Fruit fly (Drosophila melanogaster) whole organism, embryonic: ENCODE measurements around the gene Cyp313a1.

Experiments
- Ada2b ChIP-seq: fragments of 200-800 bp; sonication (Bioruptor generic); IDR thresholded peaks from 2 replicates; pipeline ENCODE4 v1.3.6; 2022; ENCODE audit warnings: missing biosample characterization, missing genetic modification characterization
- Aef1 ChIP-seq: fragments of 200-800 bp; sonication (Bioruptor generic); IDR thresholded peaks from 3 replicates; pipeline ENCODE4 v1.3.6; 2022; ENCODE audit warnings: missing biosample characterization, missing genetic modification characterization
- Awh ChIP-seq: fragments of 200-800 bp; sonication (Bioruptor generic); IDR thresholded peaks from 2 replicates; pipeline ENCODE4, ENCODE4 v1.3.6; 2022; ENCODE audit warnings: missing biosample characterization, missing genetic modification characterization
- B-H2 ChIP-seq: fragments of 200-800 bp; sonication (Bioruptor generic); optimal IDR thresholded peaks from 2 replicates; lab custom pipeline; 2018; ENCODE audit warnings: missing biosample characterization, mild to moderate bottlenecking, missing genetic modification characterization
- BEAF-32 ChIP-seq: fragments of 200-800 bp; sonication (Bioruptor generic); optimal IDR thresholded peaks from 3 replicates; lab custom pipeline; 2017; ENCODE audit warnings: missing biosample characterization, missing genetic modification characterization, mild to moderate bottlenecking, moderate library complexity, missing genetic modification reagents
- CG10147 ChIP-seq: fragments of 200-800 bp; sonication (Bioruptor generic); optimal IDR thresholded peaks from 2 replicates; lab custom pipeline; 2019; ENCODE audit warnings: missing biosample characterization, mild to moderate bottlenecking, missing genetic modification characterization, moderate library complexity
- CG12219 ChIP-seq: fragments of 200-800 bp; sonication (Bioruptor generic); optimal IDR thresholded peaks from 3 replicates; lab custom pipeline; 2018; ENCODE audit warnings: missing biosample characterization, mild to moderate bottlenecking, missing genetic modification characterization
- CG12744 ChIP-seq: fragments of 200-800 bp; sonication (Bioruptor generic); optimal IDR thresholded peaks from 2 replicates; lab custom pipeline; 2016; ENCODE audit warnings: missing biosample characterization, missing genetic modification characterization
- CG12769 ChIP-seq: fragments of 200-800 bp; sonication (Bioruptor generic); optimal IDR thresholded peaks from 2 replicates; lab custom pipeline; 2019; ENCODE audit warnings: missing biosample characterization, mild to moderate bottlenecking, missing genetic modification characterization, moderate library complexity
- CG13624 ChIP-seq: fragments of 200-800 bp; sonication (Bioruptor generic); optimal IDR thresholded peaks from 2 replicates; lab custom pipeline; 2016; ENCODE audit warnings: missing biosample characterization, missing genetic modification characterization
- CG13894 ChIP-seq: fragments of 200-800 bp; sonication (Bioruptor generic); optimal IDR thresholded peaks from 3 replicates; lab custom pipeline; 2018; ENCODE audit warnings: missing biosample characterization, mild to moderate bottlenecking, missing genetic modification characterization, moderate library complexity
- CG1603 ChIP-seq: fragments of 200-800 bp; sonication (Bioruptor generic); optimal IDR thresholded peaks from 2 replicates; lab custom pipeline; 2019; ENCODE audit warnings: missing biosample characterization, mild to moderate bottlenecking, missing genetic modification characterization, moderate library complexity
- CG17361 ChIP-seq: fragments of 200-800 bp; sonication (Bioruptor generic); IDR thresholded peaks from 3 replicates; pipeline ENCODE4 v1.3.6; 2022; ENCODE audit warnings: missing biosample characterization, missing genetic modification characterization
- CG17829 ChIP-seq: fragments of 200-800 bp; optimal IDR thresholded peaks from 2 replicates; lab custom pipeline; 2019; ENCODE audit warnings: missing biosample characterization, mild to moderate bottlenecking, missing genetic modification characterization, moderate library complexity
- CG2678 ChIP-seq: fragments of 200-800 bp; sonication (Bioruptor generic); optimal IDR thresholded peaks from 3 replicates; lab custom pipeline; 2019; ENCODE audit warnings: missing biosample characterization, mild to moderate bottlenecking, missing genetic modification characterization, moderate library complexity
- CG2875 ChIP-seq: fragments of 200-800 bp; sonication (Bioruptor generic); optimal IDR thresholded peaks from 2 replicates; lab custom pipeline; 2017; ENCODE audit warnings: missing biosample characterization, mild to moderate bottlenecking, missing genetic modification characterization, missing genetic modification reagents
- CG31365 ChIP-seq: fragments of 200-800 bp; sonication (Bioruptor generic); optimal IDR thresholded peaks from 2 replicates; lab custom pipeline; 2018; ENCODE audit warnings: missing biosample characterization, mild to moderate bottlenecking, missing genetic modification characterization
- CG33557 ChIP-seq: fragments of 200-800 bp; sonication (Bioruptor generic); optimal IDR thresholded peaks from 2 replicates; lab custom pipeline; 2019; ENCODE audit warnings: missing biosample characterization, mild to moderate bottlenecking, missing genetic modification characterization, moderate library complexity
- CG3407 ChIP-seq: fragments of 200-800 bp; sonication (Bioruptor generic); optimal IDR thresholded peaks from 2 replicates; lab custom pipeline; 2018; ENCODE audit warnings: missing biosample characterization, mild to moderate bottlenecking, missing genetic modification characterization
- CG4360 ChIP-seq: fragments of 200-800 bp; sonication (Bioruptor generic); IDR thresholded peaks from 2 replicates; pipeline ENCODE4 v1.3.6; 2022; ENCODE audit warnings: missing biosample characterization, missing genetic modification characterization
- CG4617 ChIP-seq: fragments of 200-800 bp; sonication (Bioruptor generic); optimal IDR thresholded peaks from 3 replicates; lab custom pipeline; 2016; ENCODE audit warnings: missing biosample characterization, missing genetic modification characterization, borderline replicate concordance
- CG7745 ChIP-seq: fragments of 200-800 bp; sonication (Bioruptor generic); optimal IDR thresholded peaks from 2 replicates; lab custom pipeline; 2018; ENCODE audit warnings: missing biosample characterization, mild to moderate bottlenecking, missing genetic modification characterization, moderate library complexity
- CG8290 ChIP-seq, 3 experiments: fragments of 200-800 bp; sonication (Bioruptor generic); optimal IDR thresholded peaks; 2 replicates each; lab custom pipeline; 2016 to 2019; ENCODE audit warnings: missing biosample characterization in 3 of 3, missing genetic modification characterization in 3 of 3, mild to moderate bottlenecking in 2 of 3, moderate library complexity in 1 of 3
- CG8388 ChIP-seq: fragments of 200-800 bp; sonication (Bioruptor generic); optimal IDR thresholded peaks from 2 replicates; lab custom pipeline; 2019; ENCODE audit warnings: missing biosample characterization, mild to moderate bottlenecking, missing genetic modification characterization, moderate library complexity
- CG9932 ChIP-seq: fragments of 200-800 bp; sonication (Bioruptor generic); IDR thresholded peaks from 2 replicates; pipeline ENCODE4 v1.3.6; 2022; ENCODE audit warnings: missing biosample characterization, missing genetic modification characterization
- Dbx ChIP-seq: fragments of 200-800 bp; sonication (Bioruptor generic); IDR thresholded peaks from 3 replicates; pipeline ENCODE4 v1.3.6; 2022; ENCODE audit warnings: missing biosample characterization, missing genetic modification characterization
- MBD-R2 ChIP-seq: fragments of 200-800 bp; sonication (Bioruptor generic); IDR thresholded peaks from 2 replicates; pipeline ENCODE4 v1.3.6; 2022; ENCODE audit warnings: missing biosample characterization, missing genetic modification characterization
- Med ChIP-seq: fragments of 200-800 bp; sonication (Bioruptor generic); peaks from one replicate; lab custom pipeline; 2016; ENCODE audit warnings: missing biosample characterization, missing genetic modification characterization, mild to moderate bottlenecking, inconsistent platforms, moderate library complexity
- Pdp1 ChIP-seq, 2 experiments: fragments of 200-800 bp; sonication (Bioruptor generic); optimal IDR thresholded peaks; 3 replicates each; lab custom pipeline; 2016; ENCODE audit warnings: missing biosample characterization in 2 of 2, missing genetic modification characterization in 2 of 2, mild to moderate bottlenecking in 1 of 2, moderate library complexity in 1 of 2
- YL-1 ChIP-seq: fragments of 200-800 bp; sonication (Bioruptor generic); optimal IDR thresholded peaks from 3 replicates; lab custom pipeline; 2017; ENCODE audit warnings: missing biosample characterization, mild to moderate bottlenecking, missing genetic modification characterization
- abd-A ChIP-seq: fragments of 200-800 bp; sonication (Bioruptor generic); optimal IDR thresholded peaks from 3 replicates; lab custom pipeline; 2019; ENCODE audit warnings: missing biosample characterization, mild to moderate bottlenecking, missing genetic modification characterization, moderate library complexity
- al ChIP-seq: fragments of 200-800 bp; sonication (Bioruptor generic); IDR thresholded peaks from 2 replicates; pipeline ENCODE4 v1.3.6; 2022; ENCODE audit warnings: missing biosample characterization, missing genetic modification characterization
- bab2 ChIP-seq: fragments of 200-800 bp; sonication (Bioruptor generic); optimal IDR thresholded peaks from 2 replicates; lab custom pipeline; 2016; ENCODE audit warnings: missing biosample characterization, missing genetic modification characterization
- bowl ChIP-seq: fragments of 200-800 bp; sonication (Bioruptor generic); IDR thresholded peaks from 2 replicates; pipeline ENCODE4 v1.3.6; 2022; ENCODE audit warnings: missing biosample characterization, missing genetic modification characterization
- chinmo ChIP-seq: fragments of 200-800 bp; sonication (Bioruptor generic); IDR thresholded peaks from 4 replicates; pipeline ENCODE4 v1.3.6; 2022; ENCODE audit warnings: missing biosample characterization, missing genetic modification characterization; ENCODE audit not compliant: partially characterized antibody
- chn ChIP-seq: fragments of 200-800 bp; sonication (Bioruptor generic); optimal IDR thresholded peaks from 2 replicates; lab custom pipeline; 2016; ENCODE audit warnings: missing biosample characterization, missing genetic modification characterization
- dimm ChIP-seq: fragments of 200-800 bp; sonication (Bioruptor generic); IDR thresholded peaks from 2 replicates; pipeline ENCODE4 v1.3.6; 2022; ENCODE audit warnings: missing biosample characterization, missing genetic modification characterization
- eve ChIP-seq, 2 experiments: fragments of >200 bp; optimal IDR thresholded peaks; 2 replicates each; lab custom pipeline; 2017; ENCODE audit warnings: missing biosample characterization in 2 of 2, missing genetic modification characterization in 2 of 2
- fru ChIP-seq: fragments of >200 bp; optimal IDR thresholded peaks from 2 replicates; lab custom pipeline; 2017
- lab ChIP-seq: fragments of 200-800 bp; sonication (Bioruptor generic); optimal IDR thresholded peaks from 3 replicates; lab custom pipeline; 2017; ENCODE audit warnings: missing biosample characterization, missing genetic modification characterization, mild to moderate bottlenecking, moderate library complexity, missing genetic modification reagents
- pfk ChIP-seq: fragments of 200-800 bp; sonication (Bioruptor generic); optimal IDR thresholded peaks from 2 replicates; lab custom pipeline; 2018; ENCODE audit warnings: missing biosample characterization, mild to moderate bottlenecking, missing genetic modification characterization, moderate library complexity
- pum ChIP-seq: fragments of 200-800 bp; sonication (Bioruptor generic); optimal IDR thresholded peaks from 2 replicates; lab custom pipeline; 2016; ENCODE audit warnings: missing biosample characterization, missing genetic modification characterization
- salm ChIP-seq: fragments of 200-800 bp; sonication (Bioruptor generic); optimal IDR thresholded peaks from 2 replicates; lab custom pipeline; 2018; ENCODE audit warnings: missing biosample characterization, mild to moderate bottlenecking, missing genetic modification characterization
- sd ChIP-seq: fragments of 200-800 bp; sonication (Bioruptor generic); optimal IDR thresholded peaks from 3 replicates; lab custom pipeline; 2018; ENCODE audit warnings: missing biosample characterization, mild to moderate bottlenecking, missing genetic modification characterization, moderate library complexity
- sens ChIP-seq: fragments of 200-800 bp; sonication (Bioruptor generic); peaks from one replicate; lab custom pipeline; 2016; ENCODE audit warnings: missing biosample characterization, missing genetic modification characterization
- sima ChIP-seq: fragments of 200-800 bp; sonication (Bioruptor generic); optimal IDR thresholded peaks from 2 replicates; lab custom pipeline; 2016; ENCODE audit warnings: missing biosample characterization, missing genetic modification characterization
- tap ChIP-seq: fragments of 200-800 bp; optimal IDR thresholded peaks from 3 replicates; lab custom pipeline; 2019; ENCODE audit warnings: missing biosample characterization, mild to moderate bottlenecking, missing genetic modification characterization, moderate library complexity
- vvl ChIP-seq: fragments of 200-800 bp; sonication (Bioruptor generic); IDR thresholded peaks from 2 replicates; pipeline ENCODE4 v1.3.6; 2022; ENCODE audit warnings: missing biosample characterization, missing genetic modification characterization
- wdn ChIP-seq: fragments of 200-800 bp; sonication (Bioruptor generic); IDR thresholded peaks from 2 replicates; pipeline ENCODE4 v1.3.6; 2022; ENCODE audit warnings: missing biosample characterization, missing genetic modification characterization
- z ChIP-seq: fragments of 200-800 bp; sonication (Bioruptor generic); IDR thresholded peaks from 3 replicates; pipeline ENCODE4 v1.3.6; 2022; ENCODE audit warnings: missing biosample characterization, missing genetic modification characterization

Gene Cyp313a1

DNA sequence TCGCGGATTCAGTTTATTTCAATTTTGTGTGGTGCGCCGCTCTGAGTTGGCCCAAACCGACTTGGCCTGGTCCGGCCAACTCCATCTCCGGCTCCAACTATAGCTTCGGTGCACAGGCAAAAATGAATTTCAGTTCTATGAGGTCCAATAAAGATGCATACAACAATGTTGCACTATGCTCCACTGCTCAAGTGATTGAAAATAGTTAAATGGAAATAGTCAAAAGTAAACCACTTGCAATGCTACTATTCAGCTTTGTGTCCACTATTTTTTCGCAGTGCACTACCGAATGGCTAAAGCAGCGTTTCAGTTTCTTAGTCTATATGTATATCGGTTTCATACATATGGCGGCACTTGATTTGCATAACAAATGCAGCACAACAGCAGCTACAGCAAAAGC is 44.6 kb upstream of the Cyp313a1 start (continued):
- TF ChIP-seq al = peak; percentile 54; the same call in 1 of the 2 replicates
- peak; percentile 68; the same call in 1 of the 2 replicates for TF ChIP-seq bowl
- no peak for TF ChIP-seq chn (GFP tag; lab: Kevin White, UChicago)
- TF ChIP-seq tap (tag; lab: Kevin White, UChicago) = peak; percentile 71
- TF ChIP-seq CG1603 (tag; lab: Kevin White, UChicago) = peak; percentile 84
- peak; percentile 77 for TF ChIP-seq CG2678 (tag; lab: Kevin White, UChicago)
- no peak for TF ChIP-seq fru (lab: Kevin White, UChicago)
- no peak for TF ChIP-seq BEAF-32
- TF ChIP-seq CG17361 (GFP tag; lab: Robert Waterston, UW) = peak; percentile 68
- TF ChIP-seq z (GFP tag; lab: Robert Waterston, UW) = no peak
- peak; percentile 61 to 71 for TF ChIP-seq Pdp1 (GFP tag; optimal IDR thresholded peaks at IDR 0.05; lab: Kevin White, UChicago)
- peak; percentile 81 for TF ChIP-seq Awh
- TF ChIP-seq CG17829 (tag; lab: Kevin White, UChicago) = peak; percentile 52
- TF ChIP-seq CG8290 (GFP tag; optimal IDR thresholded peaks at IDR 0.05; lab: Kevin White, UChicago) = no peak
- TF ChIP-seq CG8290 (tag; optimal IDR thresholded peaks at IDR 0.05; lab: Kevin White, UChicago) = peak in 1 of 2 experiments; percentile 91
- TF ChIP-seq pum (GFP tag; lab: Kevin White, UChicago) = peak; percentile 47
- no peak for TF ChIP-seq CG33557 (GFP tag; lab: Kevin White, UChicago)
- TF ChIP-seq CG10147 (GFP tag; lab: Kevin White, UChicago) = peak; percentile 41
- peak; percentile 80 for TF ChIP-seq Ada2b (GFP tag; lab: Robert Waterston, UW)
- peak; percentile 27; the same call in 1 of the 2 replicates for TF ChIP-seq MBD-R2 (GFP tag; lab: Robert Waterston, UW)
- no peak for TF ChIP-seq sima
- TF ChIP-seq CG3407 (GFP tag; lab: Kevin White, UChicago) = no peak
- peak; percentile 35 for TF ChIP-seq CG31365 (tag; lab: Kevin White, UChicago)
- peak; percentile 55 for TF ChIP-seq dimm (GFP tag; lab: Robert Waterston, UW)
- peak; percentile 42 for TF ChIP-seq CG2875 (GFP tag; lab: Kevin White, UChicago)
- peak; percentile 64 for TF ChIP-seq CG12219 (GFP tag; lab: Kevin White, UChicago)
- TF ChIP-seq YL-1 = no peak
- no peak for TF ChIP-seq B-H2 (GFP tag; lab: Kevin White, UChicago)
- no peak for TF ChIP-seq pfk (GFP tag; lab: Kevin White, UChicago)
- TF ChIP-seq bab2 = peak; percentile 64
- TF ChIP-seq CG12744 = no peak
- no peak for TF ChIP-seq CG4617
- TF ChIP-seq wdn (GFP tag; lab: Robert Waterston, UW) = no peak
- TF ChIP-seq CG7745 = no peak

DNA sequence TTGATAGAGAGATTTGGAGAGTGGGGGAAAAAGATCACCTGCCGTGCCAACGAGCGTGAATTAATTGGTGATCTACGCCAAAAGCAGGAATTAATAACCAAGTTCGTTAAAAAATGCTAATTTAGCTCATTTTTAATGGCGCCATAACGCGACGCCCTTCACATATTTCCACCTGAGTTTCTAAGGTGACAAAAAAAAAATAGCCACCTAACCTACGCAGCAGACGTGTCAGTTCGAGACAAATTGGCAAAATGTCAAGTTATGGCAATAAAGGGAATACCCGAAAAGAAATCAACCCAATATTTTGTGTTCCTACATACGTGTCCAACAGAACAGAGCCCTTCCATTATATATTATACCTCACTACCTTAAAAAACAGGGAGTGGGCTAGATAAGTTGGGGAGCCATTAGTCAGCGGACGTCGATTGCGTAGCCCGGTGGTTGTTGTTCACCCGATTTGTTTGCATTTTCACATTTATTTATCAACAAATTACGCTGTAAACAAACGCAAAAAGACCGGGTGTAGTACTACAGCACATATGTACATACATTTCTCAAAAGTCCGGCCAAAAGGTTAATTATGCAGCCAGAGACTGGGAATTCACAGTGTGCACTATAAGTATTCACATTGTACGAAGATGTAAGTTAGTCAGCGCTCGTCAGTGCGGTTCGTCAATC is 43.6 kb upstream of the Cyp313a1 start:
- TF ChIP-seq chinmo (0 out of 4 replicates have a peak, but pooled peaks have one; percentile 60), lab (GFP tag; lab: Kevin White, UChicago) (peak; percentile 14), CG13894 (tag; lab: Kevin White, UChicago) (peak; percentile 34), vvl (GFP tag; lab: Robert Waterston, UW) (0 out of 2 replicates have a peak, but pooled peaks have one; percentile 9), Pdp1 (GFP tag; optimal IDR thresholded peaks at IDR 0.05; lab: Kevin White, UChicago) (peak in 1 of 2 experiments; percentile 25), Aef1 (no peak), Med (GFP tag; lab: Kevin White, UChicago) (peak; percentile 74), eve (GFP tag; optimal IDR thresholded peaks at IDR 0.05; lab: Kevin White, UChicago) (peak in 1 of 2 experiments; percentile 55), CG13624 (GFP tag; lab: Kevin White, UChicago) (peak; percentile 66), CG9932 (GFP tag; lab: Robert Waterston, UW) (no peak), CG8388 (GFP tag; lab: Kevin White, UChicago) (peak; percentile 85), Dbx (GFP tag; lab: Robert Waterston, UW) (0 out of 3 replicates have a peak, but pooled peaks have one; percentile 11), pfk (GFP tag; lab: Kevin White, UChicago) (no peak), CG12769 (tag; lab: Kevin White, UChicago) (peak; percentile 65), sd (peak; percentile 90), abd-A (tag; lab: Kevin White, UChicago) (peak; percentile 24), salm (tag; lab: Kevin White, UChicago) (peak; percentile 14), CG4360 (GFP tag; lab: Robert Waterston, UW) (peak; percentile 39; the same call in 1 of the 2 replicates), B-H2 (GFP tag; lab: Kevin White, UChicago) (no peak), sens (GFP tag; lab: Kevin White, UChicago) (peak; percentile 51)
